Worm (Caenorhabditis elegans): ENCODE results near the gene pgp-7.

DNA sequence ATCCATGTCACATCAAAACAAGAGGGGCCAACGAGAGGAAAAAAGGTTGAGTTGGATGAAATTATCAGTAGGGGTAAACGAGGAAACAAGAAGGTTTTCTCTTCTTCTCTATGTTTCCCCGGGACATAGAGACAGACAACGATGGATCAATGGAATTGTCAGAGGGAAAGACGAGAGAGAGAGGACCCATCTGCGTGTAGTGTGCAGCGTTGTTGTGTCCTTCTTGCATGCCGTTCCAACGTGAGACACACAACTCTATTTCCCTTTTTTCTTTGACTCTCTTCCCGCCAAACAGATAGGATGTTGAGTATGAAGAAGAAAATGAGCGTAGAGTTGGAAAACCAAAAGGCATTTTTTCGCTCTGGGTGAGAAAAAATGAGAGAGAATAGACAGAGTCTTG is 30.9 kb upstream of the pgp-7 start:
- no peak for TF ChIP-seq sox-4 (tag; optimal IDR thresholded peaks at IDR 0.05)
- TF ChIP-seq fax-1 (tag; optimal IDR thresholded peaks at IDR 0.05), result no peak

Data from whole organism, late embryonic.